Worm (Caenorhabditis elegans) whole organism, L4/young adult: ENCODE data around the gene tac-1.

Experiments used
- dao-5 ChIP-seq: sonication (generic microtip); optimal IDR thresholded peaks from 2 replicates; lab custom pipeline; 2016; ENCODE audit warnings: missing genotype, missing genetic modification characterization, moderate library complexity, missing compliant biosample characterization
- him-1 ChIP-seq: sonication (generic microtip); optimal IDR thresholded peaks from 2 replicates; lab custom pipeline; 2016; ENCODE audit warnings: missing genotype, missing genetic modification reagents, missing genetic modification characterization, missing compliant biosample characterization

ce11 chrII:14733424-14733823 is 20.3 kb downstream of the tac-1 start, which contains the start of gene glna-1:
- TF ChIP-seq him-1 (tag; lab: Kevin White, UChicago) (no peak), dao-5 (tag; lab: Kevin White, UChicago) (no peak)
